Worm (Caenorhabditis elegans) whole organism, midembryonic: ENCODE results near the gene H12D21.9.

ENCODE experiments used
- T22C8.4 ChIP-seq: fragments of 200-800 bp; sonication (Bioruptor generic); IDR thresholded peaks from 2 replicates; pipeline ENCODE4 v1.3.6; 2022; ENCODE audit warnings: missing genetic modification characterization, missing compliant biosample characterization
- cog-1 ChIP-seq: sonication (generic microtip); optimal IDR thresholded peaks from 2 replicates; lab custom pipeline; 2016; ENCODE audit warnings: missing genetic modification characterization, missing compliant biosample characterization
- flt-1 ChIP-seq: fragments of 200-800 bp; sonication (Bioruptor generic); IDR thresholded peaks from 2 replicates; pipeline ENCODE4 v1.3.6; 2022; ENCODE audit warnings: missing genetic modification characterization, missing compliant biosample characterization
- klf-2 ChIP-seq: fragments of 200-800 bp; sonication (Bioruptor generic); conservative IDR thresholded peaks from 2 replicates; pipeline ENCODE4 v1.3.6; 2022; ENCODE audit warnings: missing genetic modification reagents, missing genetic modification characterization, missing compliant biosample characterization
- med-1 ChIP-seq: sonication (generic microtip); optimal IDR thresholded peaks from 2 replicates; lab custom pipeline; 2017; ENCODE audit warnings: missing genetic modification characterization, mild to moderate bottlenecking, missing compliant biosample characterization, antibody characterized with exemption, missing genetic modification reagents; ENCODE audit not compliant: insufficient read depth
- ref-1 ChIP-seq: fragments of 200-800 bp; sonication (Bioruptor generic); conservative IDR thresholded peaks from 2 replicates; pipeline ENCODE4 v1.3.6; 2022; ENCODE audit warnings: missing genetic modification reagents, missing genetic modification characterization, missing compliant biosample characterization
- tab-1 ChIP-seq: fragments of 200-800 bp; sonication (Bioruptor generic); IDR thresholded peaks from 2 replicates; pipeline ENCODE4 v1.3.6; 2022; ENCODE audit warnings: missing genetic modification characterization, missing compliant biosample characterization
- ztf-23 ChIP-seq: fragments of 200-800 bp; sonication (Bioruptor generic); IDR thresholded peaks from 2 replicates; pipeline ENCODE4 v1.3.6; 2022; ENCODE audit warnings: missing genetic modification reagents, missing genetic modification characterization, missing compliant biosample characterization
- ztf-29 ChIP-seq: fragments of 200-800 bp; sonication (Bioruptor generic); IDR thresholded peaks from 2 replicates; pipeline ENCODE4 v1.3.6; 2022; ENCODE audit warnings: missing genetic modification reagents, missing genetic modification characterization, missing compliant biosample characterization

Gene H12D21.9

DNA sequence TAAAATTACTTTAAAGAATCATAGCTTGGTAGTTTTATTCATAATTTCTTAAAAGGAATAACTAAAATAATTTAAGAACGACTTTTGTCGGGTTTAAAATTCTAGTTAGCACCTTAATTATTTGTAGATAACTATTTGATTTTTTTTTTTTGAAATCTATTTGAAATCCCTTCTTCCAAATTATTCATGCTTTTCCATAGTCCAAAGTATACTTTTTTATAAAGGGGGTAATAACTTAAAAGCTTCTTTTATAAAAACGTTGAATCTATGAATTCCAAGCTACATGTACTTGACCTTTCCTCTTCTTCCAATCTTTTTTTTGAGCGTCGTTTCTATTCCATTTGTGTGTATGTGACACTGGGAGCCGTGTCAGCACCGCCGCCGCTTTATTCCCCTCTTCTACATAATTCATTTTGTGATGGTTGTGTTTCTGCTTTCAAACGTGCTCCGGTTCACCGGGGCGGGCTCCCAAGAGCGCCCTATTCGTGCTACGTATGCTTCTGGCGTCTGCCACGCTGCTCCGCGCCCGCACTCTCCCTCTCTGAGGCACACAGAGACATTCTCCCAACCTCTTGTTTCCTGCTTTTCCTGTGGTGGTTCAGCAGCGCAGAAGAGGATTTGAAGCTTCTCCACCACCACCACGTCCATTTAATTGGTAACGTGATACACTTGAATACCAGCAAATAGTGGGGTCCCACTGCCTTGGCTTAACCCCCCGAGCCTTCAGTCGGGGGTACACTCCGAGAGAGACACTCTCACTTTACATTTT, 24.4 kb upstream of the H12D21.9 start:
- TF ChIP-seq tab-1 (no peak), ztf-29 (GFP tag; lab: Robert Waterston, UW) (no peak), T22C8.4 (GFP tag; lab: Robert Waterston, UW) (no peak), cog-1 (tag; lab: Kevin White, UChicago) (no peak), klf-2 (no peak), ref-1 (no peak), flt-1 (GFP tag; lab: Robert Waterston, UW) (no peak), med-1 (GFP tag; lab: Kevin White, UChicago) (no peak), ztf-23 (GFP tag; lab: Robert Waterston, UW) (no peak)

DNA sequence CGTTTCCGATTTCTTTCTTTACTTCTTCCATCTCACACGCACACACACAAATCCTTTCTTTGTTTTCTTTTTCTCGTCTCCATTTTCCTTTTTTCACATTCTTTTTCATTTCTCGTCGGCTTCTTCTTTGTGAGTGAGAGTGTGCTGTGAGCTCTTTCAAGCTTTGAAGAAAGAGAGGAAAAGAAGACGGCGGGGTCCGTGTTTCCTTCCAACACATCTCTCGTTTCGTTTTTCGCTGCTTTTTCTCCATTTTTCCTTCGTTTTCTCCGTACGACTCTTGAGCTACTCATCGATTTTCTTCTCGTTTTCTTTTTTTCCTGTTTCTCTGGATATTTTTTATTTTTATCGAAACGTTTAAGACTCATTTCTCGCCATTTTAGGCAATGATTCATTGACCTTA, 20.9 kb upstream of the H12D21.9 start:
- TF ChIP-seq ztf-23 (GFP tag; lab: Robert Waterston, UW) (no peak), med-1 (GFP tag; lab: Kevin White, UChicago) (no peak), T22C8.4 (GFP tag; lab: Robert Waterston, UW) (no peak)

DNA sequence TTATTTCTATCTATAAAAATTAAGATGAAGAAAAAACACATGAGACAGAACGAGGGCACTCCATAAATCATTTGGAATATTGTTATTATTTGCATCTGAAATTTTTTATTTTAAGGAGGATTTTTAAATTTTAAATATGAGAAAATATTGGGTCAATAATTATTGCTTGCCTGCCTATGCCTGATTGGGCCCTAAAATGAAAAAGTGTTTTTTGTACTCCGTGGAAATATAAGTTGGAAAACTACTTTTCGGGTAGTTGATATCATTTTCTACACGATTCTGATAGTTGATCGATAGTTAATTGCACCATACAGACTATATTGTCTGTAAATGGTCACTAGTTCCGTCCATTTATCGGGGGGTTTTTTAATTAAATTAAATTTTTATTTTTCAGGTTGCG, 19.0 kb upstream of the H12D21.9 start, which contains the start of gene srg-55:
srg-55 (minus strand) TSS at position 101 of the 400 bp plus-strand sequence.
- no peak for TF ChIP-seq T22C8.4 (GFP tag; lab: Robert Waterston, UW)
- TF ChIP-seq tab-1, result no peak
- no peak for TF ChIP-seq flt-1 (GFP tag; lab: Robert Waterston, UW)
- no peak for TF ChIP-seq ztf-23 (GFP tag; lab: Robert Waterston, UW)
- no peak for TF ChIP-seq klf-2
- no peak for TF ChIP-seq med-1 (GFP tag; lab: Kevin White, UChicago)
- TF ChIP-seq ztf-29 (GFP tag; lab: Robert Waterston, UW), result no peak
- no peak for TF ChIP-seq ref-1
- TF ChIP-seq cog-1 (tag; lab: Kevin White, UChicago), result no peak

ce11 chrV:14924104-14924503, 14.8 kb upstream of the H12D21.9 start, which contains the start of gene srg-54:
Gene srg-54 (minus strand): TSS chrV:14924204.
- no peak for TF ChIP-seq ztf-29 (GFP tag; lab: Robert Waterston, UW)
- no peak for TF ChIP-seq klf-2
- TF ChIP-seq ztf-23 (GFP tag; lab: Robert Waterston, UW), result no peak
- TF ChIP-seq flt-1 (GFP tag; lab: Robert Waterston, UW), result no peak
- TF ChIP-seq med-1 (GFP tag; lab: Kevin White, UChicago), result no peak
- TF ChIP-seq tab-1, result no peak
- TF ChIP-seq T22C8.4 (GFP tag; lab: Robert Waterston, UW), result no peak
- no peak for TF ChIP-seq ref-1
- TF ChIP-seq cog-1 (tag; lab: Kevin White, UChicago), result no peak

ce11 chrV:14921509-14921908, 12.2 kb upstream of the H12D21.9 start, which contains the start of gene zmp-4:
Gene zmp-4 (minus strand): TSS chrV:14921609.
- TF ChIP-seq cog-1 (tag; lab: Kevin White, UChicago), result no peak

DNA sequence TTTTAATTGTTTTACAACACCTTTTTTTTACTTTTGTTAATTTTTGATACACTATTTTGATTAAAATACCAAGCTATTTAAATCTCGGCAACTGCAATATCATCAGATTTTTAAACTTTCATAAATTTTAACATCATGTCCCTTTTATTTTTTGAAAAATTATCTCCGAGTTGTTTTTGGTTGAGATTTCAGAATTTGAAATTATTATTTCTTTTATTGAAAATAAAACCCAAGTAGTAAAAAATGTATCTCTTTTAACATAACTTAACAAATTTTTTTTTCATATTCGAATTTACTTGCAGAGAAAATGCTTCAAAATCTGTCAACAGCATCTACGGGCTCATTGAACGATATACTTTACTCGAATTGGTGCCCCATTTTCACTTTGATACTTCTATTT, 6.3 kb upstream of the H12D21.9 start, which contains the start of gene H12D21.11:
H12D21.11 (plus strand) TSS at position 301 of the 400 bp plus-strand sequence.
- no peak for TF ChIP-seq klf-2
- TF ChIP-seq cog-1 (tag; lab: Kevin White, UChicago), result no peak
- TF ChIP-seq T22C8.4 (GFP tag; lab: Robert Waterston, UW), result no peak
- no peak for TF ChIP-seq tab-1
- no peak for TF ChIP-seq flt-1 (GFP tag; lab: Robert Waterston, UW)
- TF ChIP-seq ref-1, result no peak
- no peak for TF ChIP-seq ztf-29 (GFP tag; lab: Robert Waterston, UW)
- no peak for TF ChIP-seq med-1 (GFP tag; lab: Kevin White, UChicago)
- TF ChIP-seq ztf-23 (GFP tag; lab: Robert Waterston, UW), result no peak

ce11 chrV:14910758-14911157, 1.5 kb upstream of the H12D21.9 start:
- TF ChIP-seq tab-1, result no peak

DNA sequence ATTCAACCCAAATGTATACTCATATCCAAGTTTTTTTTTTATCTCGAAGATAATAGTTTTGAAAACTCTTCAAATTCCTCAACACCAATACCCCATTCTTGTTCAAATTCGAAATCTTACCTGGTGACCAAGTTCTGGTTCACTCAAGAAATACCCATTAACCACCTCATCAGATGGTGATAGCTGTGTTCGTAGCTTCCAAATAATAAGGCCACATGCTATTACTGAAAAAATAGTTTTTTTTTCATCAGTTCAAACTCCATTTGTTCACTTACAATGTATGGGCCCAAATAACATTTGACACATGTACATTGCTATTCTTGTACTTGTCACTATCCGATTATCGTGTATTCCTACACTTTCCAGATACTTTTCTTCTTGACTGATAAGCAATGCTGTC, 1.8 kb downstream of the H12D21.9 start:
- TF ChIP-seq ztf-23 (GFP tag; lab: Robert Waterston, UW), result no peak
- TF ChIP-seq med-1 (GFP tag; lab: Kevin White, UChicago), result no peak
- no peak for TF ChIP-seq cog-1 (tag; lab: Kevin White, UChicago)
- TF ChIP-seq klf-2, result no peak
- TF ChIP-seq flt-1 (GFP tag; lab: Robert Waterston, UW), result no peak
- no peak for TF ChIP-seq ref-1
- TF ChIP-seq T22C8.4 (GFP tag; lab: Robert Waterston, UW), result no peak
- TF ChIP-seq ztf-29 (GFP tag; lab: Robert Waterston, UW), result no peak

DNA sequence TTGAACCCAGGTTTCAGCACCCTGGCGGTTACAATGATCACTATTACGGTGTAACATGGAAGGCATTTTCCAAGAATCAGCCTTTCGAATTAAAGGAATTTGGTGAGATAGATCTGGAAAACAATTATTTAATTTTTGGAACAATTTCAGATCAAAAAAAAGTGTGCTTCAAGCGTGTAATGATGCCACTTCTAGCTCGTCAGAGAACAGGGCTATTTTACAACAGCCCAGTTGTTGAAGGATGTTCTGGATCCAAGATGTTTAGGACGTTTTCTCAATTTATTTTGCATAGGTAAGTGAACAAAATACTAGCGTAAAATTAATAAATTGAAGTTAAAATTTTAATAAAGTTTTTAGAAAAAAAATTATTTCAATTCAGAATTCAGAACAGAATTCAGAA, 8.4 kb downstream of the H12D21.9 start:
- TF ChIP-seq flt-1 (GFP tag; lab: Robert Waterston, UW) (no peak), med-1 (GFP tag; lab: Kevin White, UChicago) (no peak)

ce11 chrV:14899545-14899944, 9.7 kb downstream of the H12D21.9 start, which contains the start of gene H12D21.10:
Gene H12D21.10 (plus strand): TSS chrV:14899804.
- no peak for TF ChIP-seq cog-1 (tag; lab: Kevin White, UChicago)
- no peak for TF ChIP-seq T22C8.4 (GFP tag; lab: Robert Waterston, UW)
- no peak for TF ChIP-seq ref-1
- no peak for TF ChIP-seq tab-1
- TF ChIP-seq flt-1 (GFP tag; lab: Robert Waterston, UW), result no peak
- no peak for TF ChIP-seq ztf-29 (GFP tag; lab: Robert Waterston, UW)
- no peak for TF ChIP-seq klf-2
- TF ChIP-seq med-1 (GFP tag; lab: Kevin White, UChicago), result no peak
- no peak for TF ChIP-seq ztf-23 (GFP tag; lab: Robert Waterston, UW)
